Worm (Caenorhabditis elegans) whole organism, midembryonic: ENCODE data around the gene aptf-1.

Source experiments
- T22C8.4 ChIP-seq: fragments of 200-800 bp; sonication (Bioruptor generic); IDR thresholded peaks from 2 replicates; pipeline ENCODE4 v1.3.6; 2022; ENCODE audit warnings: missing genetic modification characterization, missing compliant biosample characterization
- cog-1 ChIP-seq: sonication (generic microtip); optimal IDR thresholded peaks from 2 replicates; lab custom pipeline; 2016; ENCODE audit warnings: missing genetic modification characterization, missing compliant biosample characterization
- flt-1 ChIP-seq: fragments of 200-800 bp; sonication (Bioruptor generic); IDR thresholded peaks from 2 replicates; pipeline ENCODE4 v1.3.6; 2022; ENCODE audit warnings: missing genetic modification characterization, missing compliant biosample characterization
- klf-2 ChIP-seq: fragments of 200-800 bp; sonication (Bioruptor generic); conservative IDR thresholded peaks from 2 replicates; pipeline ENCODE4 v1.3.6; 2022; ENCODE audit warnings: missing genetic modification reagents, missing genetic modification characterization, missing compliant biosample characterization
- med-1 ChIP-seq: sonication (generic microtip); optimal IDR thresholded peaks from 2 replicates; lab custom pipeline; 2017; ENCODE audit warnings: missing genetic modification characterization, mild to moderate bottlenecking, missing compliant biosample characterization, antibody characterized with exemption, missing genetic modification reagents; ENCODE audit not compliant: insufficient read depth
- ref-1 ChIP-seq: fragments of 200-800 bp; sonication (Bioruptor generic); conservative IDR thresholded peaks from 2 replicates; pipeline ENCODE4 v1.3.6; 2022; ENCODE audit warnings: missing genetic modification reagents, missing genetic modification characterization, missing compliant biosample characterization
- tab-1 ChIP-seq: fragments of 200-800 bp; sonication (Bioruptor generic); IDR thresholded peaks from 2 replicates; pipeline ENCODE4 v1.3.6; 2022; ENCODE audit warnings: missing genetic modification characterization, missing compliant biosample characterization
- ztf-23 ChIP-seq: fragments of 200-800 bp; sonication (Bioruptor generic); IDR thresholded peaks from 2 replicates; pipeline ENCODE4 v1.3.6; 2022; ENCODE audit warnings: missing genetic modification reagents, missing genetic modification characterization, missing compliant biosample characterization
- ztf-29 ChIP-seq: fragments of 200-800 bp; sonication (Bioruptor generic); IDR thresholded peaks from 2 replicates; pipeline ENCODE4 v1.3.6; 2022; ENCODE audit warnings: missing genetic modification reagents, missing genetic modification characterization, missing compliant biosample characterization

Gene aptf-1

ce11 chrII:6436845-6437244 lies 17.9 kb upstream of the aptf-1 start:
- TF ChIP-seq ztf-23 (GFP tag; lab: Robert Waterston, UW) (no peak), ztf-29 (GFP tag; lab: Robert Waterston, UW) (no peak), tab-1 (GFP tag; lab: Robert Waterston, UW) (no peak), klf-2 (GFP tag; lab: Robert Waterston, UW) (no peak), med-1 (no peak), ref-1 (GFP tag; lab: Robert Waterston, UW) (no peak), T22C8.4 (no peak), cog-1 (tag; lab: Kevin White, UChicago) (no peak), flt-1 (GFP tag; lab: Robert Waterston, UW) (no peak)

- no peak for TF ChIP-seq ref-1 (GFP tag; lab: Robert Waterston, UW)
- TF ChIP-seq tab-1 (GFP tag; lab: Robert Waterston, UW) = no peak
- no peak for TF ChIP-seq ztf-29 (GFP tag; lab: Robert Waterston, UW)
- no peak for TF ChIP-seq ztf-23 (GFP tag; lab: Robert Waterston, UW)
- TF ChIP-seq med-1 = no peak
- no peak for TF ChIP-seq klf-2 (GFP tag; lab: Robert Waterston, UW)
- TF ChIP-seq cog-1 (tag; lab: Kevin White, UChicago) = no peak
- no peak for TF ChIP-seq flt-1 (GFP tag; lab: Robert Waterston, UW)
- no peak for TF ChIP-seq T22C8.4
These were observed 13.6 kb upstream of the aptf-1 start, which contains the start of gene cutl-16 for ce11 chrII:6441128-6441527. Gene cutl-16 (plus strand): TSS chrII:6441428.

- TF ChIP-seq ref-1 (GFP tag; lab: Robert Waterston, UW) = no peak
- TF ChIP-seq flt-1 (GFP tag; lab: Robert Waterston, UW) = no peak
- TF ChIP-seq ztf-23 (GFP tag; lab: Robert Waterston, UW) = no peak
- TF ChIP-seq T22C8.4 = no peak
- TF ChIP-seq ztf-29 (GFP tag; lab: Robert Waterston, UW) = no peak
- TF ChIP-seq klf-2 (GFP tag; lab: Robert Waterston, UW) = no peak
- TF ChIP-seq tab-1 (GFP tag; lab: Robert Waterston, UW) = no peak
- TF ChIP-seq med-1 = no peak
These were observed 11.1 kb upstream of the aptf-1 start, which contains the start of gene K06A1.2 for ce11 chrII:6443710-6444109. Gene K06A1.2 (plus strand): TSS chrII:6444010.

ce11 chrII:6448189-6448588 lies 6.6 kb upstream of the aptf-1 start:
- TF ChIP-seq flt-1 (GFP tag; lab: Robert Waterston, UW) (no peak), tab-1 (GFP tag; lab: Robert Waterston, UW) (no peak), ztf-23 (GFP tag; lab: Robert Waterston, UW) (no peak), klf-2 (GFP tag; lab: Robert Waterston, UW) (no peak), T22C8.4 (no peak), ztf-29 (GFP tag; lab: Robert Waterston, UW) (no peak), cog-1 (tag; lab: Kevin White, UChicago) (no peak), med-1 (no peak), ref-1 (GFP tag; lab: Robert Waterston, UW) (no peak)

- TF ChIP-seq med-1 (no peak), flt-1 (GFP tag; lab: Robert Waterston, UW) (no peak), ztf-29 (GFP tag; lab: Robert Waterston, UW) (no peak), cog-1 (tag; lab: Kevin White, UChicago) (no peak), tab-1 (GFP tag; lab: Robert Waterston, UW) (no peak), ztf-23 (GFP tag; lab: Robert Waterston, UW) (no peak), T22C8.4 (no peak), ref-1 (GFP tag; lab: Robert Waterston, UW) (no peak), klf-2 (GFP tag; lab: Robert Waterston, UW) (no peak)
These were observed 6.1 kb upstream of the aptf-1 start for ce11 chrII:6448656-6449055.

ce11 chrII:6449656-6450055 lies 5.1 kb upstream of the aptf-1 start, which contains the start of gene nhr-22:
Gene nhr-22 (minus strand): TSS chrII:6449792.
- TF ChIP-seq cog-1 (tag; lab: Kevin White, UChicago) (no peak), ref-1 (GFP tag; lab: Robert Waterston, UW) (no peak), ztf-23 (GFP tag; lab: Robert Waterston, UW) (no peak), ztf-29 (GFP tag; lab: Robert Waterston, UW) (no peak), tab-1 (GFP tag; lab: Robert Waterston, UW) (no peak), med-1 (no peak), flt-1 (GFP tag; lab: Robert Waterston, UW) (no peak), T22C8.4 (no peak), klf-2 (GFP tag; lab: Robert Waterston, UW) (no peak)

ce11 chrII:6453341-6453806 lies 1.4 kb upstream of the aptf-1 start, which contains the start of gene atg-16.2:
Gene atg-16.2 (minus strand): TSS chrII:6453391.
- TF ChIP-seq cog-1 (tag; lab: Kevin White, UChicago) (peak; percentile 22), flt-1 (GFP tag; lab: Robert Waterston, UW) (no peak), med-1 (peak; percentile 24), klf-2 (GFP tag; lab: Robert Waterston, UW) (no peak), ref-1 (GFP tag; lab: Robert Waterston, UW) (no peak), ztf-29 (GFP tag; lab: Robert Waterston, UW) (no peak), tab-1 (GFP tag; lab: Robert Waterston, UW) (no peak), T22C8.4 (no peak), ztf-23 (GFP tag; lab: Robert Waterston, UW) (peak; percentile 39; the same call in 1 of the 2 replicates)

ce11 chrII:6469340-6469739 lies 14.6 kb downstream of the aptf-1 start:
- TF ChIP-seq ztf-29 (GFP tag; lab: Robert Waterston, UW) = no peak

- TF ChIP-seq med-1 = no peak
- no peak for TF ChIP-seq ztf-23 (GFP tag; lab: Robert Waterston, UW)
- no peak for TF ChIP-seq klf-2 (GFP tag; lab: Robert Waterston, UW)
- TF ChIP-seq T22C8.4 = no peak
- no peak for TF ChIP-seq tab-1 (GFP tag; lab: Robert Waterston, UW)
- no peak for TF ChIP-seq ref-1 (GFP tag; lab: Robert Waterston, UW)
- no peak for TF ChIP-seq cog-1 (tag; lab: Kevin White, UChicago)
- no peak for TF ChIP-seq ztf-29 (GFP tag; lab: Robert Waterston, UW)
- no peak for TF ChIP-seq flt-1 (GFP tag; lab: Robert Waterston, UW)
These were observed 16.2 kb downstream of the aptf-1 start, which contains the start of gene dgk-5 for ce11 chrII:6470985-6471384. Gene dgk-5 (minus strand): TSS chrII:6471085.
